Fruit fly (Drosophila melanogaster) whole organism, pupa: ENCODE results near the gene CG10116.

Experiments used
- CG10348 ChIP-seq: fragments of 200-800 bp; sonication (Bioruptor generic); IDR thresholded peaks from 2 replicates; pipeline ENCODE4 v1.3.6; 2022; ENCODE audit warnings: missing biosample characterization, missing genetic modification characterization
- CG12605 ChIP-seq: fragments of 200-800 bp; sonication (Bioruptor generic); IDR thresholded peaks from 2 replicates; pipeline ENCODE4 v1.3.6; 2022; ENCODE audit warnings: missing biosample characterization, missing genetic modification characterization
- CG13204 ChIP-seq: fragments of 200-800 bp; sonication (Bioruptor generic); optimal IDR thresholded peaks from 2 replicates; lab custom pipeline; 2018; ENCODE audit warnings: missing biosample characterization, mild to moderate bottlenecking, missing genetic modification characterization, moderate library complexity
- CG14655 ChIP-seq: fragments of 200-800 bp; sonication (Bioruptor generic); optimal IDR thresholded peaks from 3 replicates; lab custom pipeline; 2017; ENCODE audit warnings: mild to moderate bottlenecking, missing biosample characterization, missing genetic modification reagents, missing genetic modification characterization
- CG32121 ChIP-seq: fragments of 200-800 bp; sonication (Bioruptor generic); IDR thresholded peaks from 2 replicates; pipeline ENCODE4 v1.3.6; 2022; ENCODE audit warnings: missing biosample characterization, missing genetic modification characterization
- CG4496 ChIP-seq: fragments of 200-800 bp; sonication (Bioruptor generic); IDR thresholded peaks from 3 replicates; pipeline ENCODE4 v1.3.6; 2022; ENCODE audit warnings: missing biosample characterization, missing genetic modification characterization
- CG8159 ChIP-seq: fragments of 200-800 bp; sonication (Bioruptor generic); optimal IDR thresholded peaks from 3 replicates; lab custom pipeline; 2018; ENCODE audit warnings: missing biosample characterization, mild to moderate bottlenecking, missing genetic modification characterization, moderate library complexity
- D1 ChIP-seq: fragments of 200-800 bp; sonication (Bioruptor generic); optimal IDR thresholded peaks from 2 replicates; lab custom pipeline; 2018; ENCODE audit warnings: missing biosample characterization, mild to moderate bottlenecking, missing genetic modification characterization, moderate library complexity
- EcR ChIP-seq: fragments of 200-800 bp; sonication (Bioruptor generic); optimal IDR thresholded peaks from 3 replicates; lab custom pipeline; 2019; ENCODE audit warnings: missing biosample characterization, missing genetic modification characterization, mild to moderate bottlenecking, moderate library complexity, missing genetic modification reagents
- Ets98B ChIP-seq: fragments of 200-800 bp; sonication (Bioruptor generic); IDR thresholded peaks from 2 replicates; pipeline ENCODE4 v1.3.6; 2022; ENCODE audit warnings: missing biosample characterization, missing genetic modification characterization
- Pif1B ChIP-seq: fragments of 200-800 bp; sonication (Bioruptor generic); optimal IDR thresholded peaks from 3 replicates; lab custom pipeline; 2016; ENCODE audit warnings: missing biosample characterization, missing genetic modification characterization
- Snoo ChIP-seq: fragments of 200-800 bp; sonication (Bioruptor generic); optimal IDR thresholded peaks from 3 replicates; lab custom pipeline; 2017; ENCODE audit warnings: missing biosample characterization, mild to moderate bottlenecking, missing genetic modification characterization, inconsistent platforms
- gl ChIP-seq: fragments of 200-800 bp; sonication (Bioruptor generic); optimal IDR thresholded peaks from 2 replicates; lab custom pipeline; 2018; ENCODE audit warnings: missing biosample characterization, mild to moderate bottlenecking, missing genetic modification characterization
- rn ChIP-seq: fragments of 200-800 bp; sonication (Bioruptor generic); IDR thresholded peaks from 2 replicates; pipeline ENCODE4 v1.3.6; 2022; ENCODE audit warnings: missing biosample characterization, missing genetic modification characterization

dm6 chr3L:13437036-13437435 lies 20.0 kb downstream of the CG10116 start, which contains the start of gene CG10154:
- no peak for TF ChIP-seq CG12605 (GFP tag; lab: Robert Waterston, UW)
- TF ChIP-seq CG13204 (GFP tag; lab: Kevin White, UChicago), result no peak
- no peak for TF ChIP-seq Ets98B
- TF ChIP-seq CG4496, result no peak
- TF ChIP-seq CG14655, result no peak
- TF ChIP-seq EcR (GFP tag; lab: Kevin White, UChicago), result no peak
- TF ChIP-seq D1 (tag; lab: Kevin White, UChicago), result no peak
- TF ChIP-seq CG8159 (tag; lab: Kevin White, UChicago), result no peak
- TF ChIP-seq CG32121 (GFP tag; lab: Robert Waterston, UW), result no peak
- TF ChIP-seq gl (tag; lab: Kevin White, UChicago), result no peak
- no peak for TF ChIP-seq CG10348 (GFP tag; lab: Robert Waterston, UW)
- no peak for TF ChIP-seq Snoo (tag; lab: Kevin White, UChicago)
- no peak for TF ChIP-seq Pif1B (GFP tag; lab: Kevin White, UChicago)
- TF ChIP-seq rn (GFP tag; lab: Robert Waterston, UW), result no peak
